Worm (Caenorhabditis elegans): ENCODE measurements around the gene F56B3.11.
A peak's percentile ranks its signal among the peaks of the same experiment; 100 is the strongest.
"Not testable (repeated sequence)": the region's sequence is repeated elsewhere in the genome, so short reads cannot be mapped to it uniquely, and the experiment has no call there.

The F56B3.11 gene

DNA sequence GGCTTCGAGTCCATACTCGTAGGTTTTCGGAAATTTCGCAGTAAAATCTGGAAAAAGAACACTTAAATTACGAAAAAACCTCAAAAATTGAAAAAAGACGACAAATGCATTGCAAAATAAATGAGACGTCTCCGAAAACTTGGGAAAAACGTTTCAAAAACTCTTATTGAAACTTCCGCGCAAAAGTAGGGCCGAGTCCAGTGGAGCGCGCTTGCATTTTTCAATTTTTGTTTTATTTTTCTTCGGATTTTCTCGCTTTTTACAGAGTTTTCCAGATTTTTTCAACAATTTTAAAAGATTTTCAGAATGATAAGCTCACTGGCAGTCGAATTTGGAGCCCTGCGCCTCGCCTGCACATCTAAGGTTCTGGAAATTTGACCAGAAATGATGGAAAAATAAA lies 23.4 kb downstream of the F56B3.11 start, which contains the start of gene mrpl-2:
mrpl-2 (plus strand) TSS at position 307 of the 400 bp plus-strand sequence.
- peak; percentile 9 for TF ChIP-seq elt-2 (tag; optimal IDR thresholded peaks at IDR 0.05)
- no peak for TF ChIP-seq unc-42 (tag; optimal IDR thresholded peaks at IDR 0.05)
- TF ChIP-seq hlh-15 (tag; optimal IDR thresholded peaks at IDR 0.05), result no peak

DNA sequence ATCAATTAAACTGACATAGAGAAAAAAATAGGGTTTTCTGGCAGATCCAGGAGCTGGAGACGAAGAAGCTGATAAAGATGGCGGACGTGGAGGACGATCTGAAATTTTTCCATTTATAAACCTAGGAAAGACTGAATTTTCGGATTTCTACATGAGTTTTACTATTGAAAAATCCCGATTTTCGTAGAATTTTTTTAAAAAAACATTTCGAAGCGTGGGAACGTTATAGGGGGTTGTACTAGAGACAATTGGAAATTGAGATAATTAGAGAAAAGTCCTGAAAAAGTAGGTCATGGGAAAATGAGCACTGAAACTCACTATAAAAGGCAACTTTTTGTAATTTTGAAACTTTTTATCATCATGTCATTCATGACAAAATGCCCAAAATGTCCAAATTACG lies 25.3 kb downstream of the F56B3.11 start, which contains the start of gene F56B3.9:
F56B3.9 (plus strand) TSS at position 301 of the 400 bp plus-strand sequence.
- TF ChIP-seq unc-3 (GFP tag; conservative IDR thresholded peaks at IDR 0.05); unc-3 (tag; optimal IDR thresholded peaks at IDR 0.05); unc-86 (tag; optimal IDR thresholded peaks at IDR 0.05); odd-2 (tag; optimal IDR thresholded peaks at IDR 0.05): not testable (repeated sequence)

DNA sequence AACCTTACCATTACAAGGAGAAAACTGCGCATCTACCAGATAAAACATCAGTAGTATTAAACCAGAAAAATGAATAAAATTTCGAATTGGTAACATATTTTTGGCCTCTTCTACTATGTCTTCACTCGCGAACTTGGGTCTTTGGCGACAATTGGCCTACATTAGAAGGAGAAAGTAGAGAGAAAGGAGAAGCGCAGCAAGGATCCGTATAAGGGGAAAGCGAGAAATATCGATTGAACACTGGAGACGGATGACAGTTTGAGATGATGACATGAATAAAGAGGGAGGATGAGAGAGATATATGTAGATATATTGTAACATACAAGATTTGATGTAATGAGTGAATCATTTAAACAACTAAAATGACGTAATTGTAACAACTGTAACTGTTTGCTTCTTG lies 28.1 kb downstream of the F56B3.11 start, which contains the start of gene F56B3.2:
F56B3.2 (minus strand) TSS at position 273 of the 400 bp plus-strand sequence.
- TF ChIP-seq Y22D7AL.16 (tag; optimal IDR thresholded peaks at IDR 0.05) (no peak), rnt-1 (tag; optimal IDR thresholded peaks at IDR 0.05) (no peak), tbx-2 (tag; optimal IDR thresholded peaks at IDR 0.05) (no peak), fkh-6 (tag; optimal IDR thresholded peaks at IDR 0.05) (no peak), ceh-30 (tag; optimal IDR thresholded peaks at IDR 0.05) (no peak), ets-4 (tag; optimal IDR thresholded peaks at IDR 0.05) (no peak), pros-1 (tag; optimal IDR thresholded peaks at IDR 0.05) (no peak)

ce11 chrIV:763377-764063 lies 32.9 kb downstream of the F56B3.11 start, which contains the start of gene col-103:
TSS of gene col-103 (minus strand) at chrIV:763678.
- no peak for TF ChIP-seq hlh-30 (tag; optimal IDR thresholded peaks at IDR 0.05; ENCODE audit: insufficient read depth)

DNA sequence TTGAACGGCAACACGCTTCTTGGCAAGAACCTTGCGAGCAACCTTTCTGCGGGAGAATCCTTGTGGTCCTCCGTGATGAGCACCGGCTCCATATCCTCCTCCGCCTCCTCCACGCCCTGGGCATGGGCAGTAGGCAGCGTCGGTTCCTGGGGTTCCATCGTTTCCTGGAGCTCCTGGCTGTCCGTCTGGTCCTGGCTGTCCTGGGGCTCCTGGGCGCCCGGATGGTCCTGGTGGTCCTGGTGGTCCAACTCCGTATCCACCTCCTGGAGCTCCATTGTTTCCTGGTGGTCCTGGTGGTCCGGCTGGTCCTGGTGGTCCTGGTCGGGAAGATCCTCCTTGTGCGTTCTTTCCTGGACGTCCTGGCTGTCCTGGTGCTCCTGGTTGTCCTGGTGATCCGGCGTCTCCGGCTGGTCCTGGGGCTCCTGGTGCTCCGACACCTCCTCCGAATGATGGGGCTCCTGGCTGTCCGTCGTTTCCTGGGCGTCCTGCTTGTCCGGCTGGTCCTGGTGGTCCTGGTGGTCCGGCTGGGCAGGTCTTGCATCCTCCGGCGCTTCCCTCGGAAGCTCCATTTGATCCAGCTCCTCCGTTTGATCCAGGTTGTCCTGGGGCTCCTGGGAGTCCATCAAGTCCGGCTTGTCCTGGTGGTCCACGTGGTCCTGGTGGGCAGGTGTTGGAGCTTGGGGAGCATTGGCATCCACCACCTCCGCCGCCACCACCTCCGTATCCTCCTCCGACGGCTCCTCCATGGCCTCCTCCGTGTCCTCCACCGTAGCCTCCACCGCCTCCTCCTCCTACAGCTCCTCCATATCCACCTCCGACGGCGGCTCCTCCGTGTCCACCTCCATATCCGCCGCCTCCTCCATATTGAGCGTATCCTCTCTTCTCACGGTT lies 33.6 kb downstream of the F56B3.11 start:
- TF ChIP-seq nhr-232 (tag; optimal IDR thresholded peaks at IDR 0.05), result no peak
- TF ChIP-seq sdc-2 (tag; optimal IDR thresholded peaks at IDR 0.05), result no peak
- TF ChIP-seq pat-9 (tag; optimal IDR thresholded peaks at IDR 0.05), result no peak
- no peak for TF ChIP-seq C08G9.2 (tag; optimal IDR thresholded peaks at IDR 0.05)
- TF ChIP-seq ama-1 (optimal IDR thresholded peaks at IDR 0.05), result no peak
- TF ChIP-seq elt-4 (tag; optimal IDR thresholded peaks at IDR 0.05), result no peak
- no peak for TF ChIP-seq C38D4.7 (GFP tag; optimal IDR thresholded peaks at IDR 0.05)
- TF ChIP-seq tbx-2 (tag; optimal IDR thresholded peaks at IDR 0.05), result no peak
- no peak for TF ChIP-seq sox-4 (tag; optimal IDR thresholded peaks at IDR 0.05)
- no peak for TF ChIP-seq K02D7.2 (tag; optimal IDR thresholded peaks at IDR 0.05)
- no peak for TF ChIP-seq lim-6 (tag; optimal IDR thresholded peaks at IDR 0.05)
- no peak for TF ChIP-seq ceh-22 (tag; optimal IDR thresholded peaks at IDR 0.05)
- no peak for TF ChIP-seq ceh-48 (tag; optimal IDR thresholded peaks at IDR 0.05)
- TF ChIP-seq unc-55 (GFP tag; optimal IDR thresholded peaks at IDR 0.05), result no peak
- no peak for TF ChIP-seq dmd-4 (tag; optimal IDR thresholded peaks at IDR 0.05; ENCODE audit: borderline replicate concordance)

ce11 chrIV:762016-762459 lies 34.3 kb downstream of the F56B3.11 start:
- TF ChIP-seq ceh-34 (tag; optimal IDR thresholded peaks at IDR 0.05), result no peak
- no peak for TF ChIP-seq ceh-19 (GFP tag; optimal IDR thresholded peaks at IDR 0.05)
- no peak for TF ChIP-seq zip-5 (tag; optimal IDR thresholded peaks at IDR 0.05)
- no peak for TF ChIP-seq nfya-1 (tag; optimal IDR thresholded peaks at IDR 0.05)
- no peak for TF ChIP-seq rnt-1 (tag; optimal IDR thresholded peaks at IDR 0.05)
- TF ChIP-seq ref-2 (tag; optimal IDR thresholded peaks at IDR 0.05), result no peak
- no peak for TF ChIP-seq F13H6.1 (tag; optimal IDR thresholded peaks at IDR 0.05)
- TF ChIP-seq hlh-15 (tag; optimal IDR thresholded peaks at IDR 0.05), result no peak
- no peak for TF ChIP-seq sox-4 (tag; optimal IDR thresholded peaks at IDR 0.05)
- no peak for TF ChIP-seq sdc-2 (tag; optimal IDR thresholded peaks at IDR 0.05)
- no peak for TF ChIP-seq ceh-18 (tag; optimal IDR thresholded peaks at IDR 0.05)
- no peak for TF ChIP-seq fax-1 (tag; optimal IDR thresholded peaks at IDR 0.05)
- no peak for TF ChIP-seq unc-42 (tag; optimal IDR thresholded peaks at IDR 0.05)
- TF ChIP-seq ceh-30 (tag; optimal IDR thresholded peaks at IDR 0.05), result no peak
- TF ChIP-seq nhr-232 (tag; optimal IDR thresholded peaks at IDR 0.05), result no peak
- TF ChIP-seq hlh-8 (tag; optimal IDR thresholded peaks at IDR 0.05), result no peak
